Worm (Caenorhabditis elegans) whole organism, early embryonic: ENCODE results near the gene vha-2.

Experiments used
- B0310.2 ChIP-seq: sonication (generic microtip); optimal IDR thresholded peaks from 2 replicates; lab custom pipeline; 2016; ENCODE audit warnings: mild to moderate bottlenecking, missing genetic modification characterization, missing compliant biosample characterization
- F13C5.2 ChIP-seq: sonication (generic microtip); optimal IDR thresholded peaks from 2 replicates; lab custom pipeline; 2017; ENCODE audit warnings: mild to moderate bottlenecking, missing genetic modification characterization, inconsistent platforms, missing compliant biosample characterization
- aly-1 ChIP-seq: sonication (generic microtip); optimal IDR thresholded peaks from 2 replicates; lab custom pipeline; 2016; ENCODE audit warnings: missing genetic modification characterization, missing compliant biosample characterization
- ama-1 ChIP-seq: fragments of 150-350 bp; optimal IDR thresholded peaks from 2 replicates; lab custom pipeline; 2014
- ceh-13 ChIP-seq: fragments of 200-800 bp; sonication (Bioruptor generic); optimal IDR thresholded peaks from 2 replicates; lab custom pipeline; 2018; ENCODE audit warnings: mild to moderate bottlenecking, missing genetic modification characterization, missing compliant biosample characterization
- ceh-36 ChIP-seq: sonication (generic microtip); optimal IDR thresholded peaks from 2 replicates; lab custom pipeline; 2016; ENCODE audit warnings: missing genetic modification characterization, inconsistent platforms, missing compliant biosample characterization
- ets-7 ChIP-seq: sonication (generic microtip); optimal IDR thresholded peaks from 2 replicates; lab custom pipeline; 2016; ENCODE audit warnings: missing genotype, missing genetic modification characterization, missing compliant biosample characterization
- flt-1 ChIP-seq: fragments of 200-800 bp; sonication (Bioruptor generic); IDR thresholded peaks from 2 replicates; pipeline ENCODE4 v1.3.6; 2022; ENCODE audit warnings: missing genetic modification characterization, missing compliant biosample characterization
- hmbx-1 ChIP-seq: sonication (generic microtip); optimal IDR thresholded peaks from 2 replicates; lab custom pipeline; 2016; ENCODE audit warnings: mild to moderate bottlenecking, missing genetic modification characterization, missing compliant biosample characterization
- hmg-4 ChIP-seq: fragments of 200-800 bp; sonication (Bioruptor generic); optimal IDR thresholded peaks from 2 replicates; lab custom pipeline; 2018; ENCODE audit warnings: mild to moderate bottlenecking, missing genetic modification characterization, missing compliant biosample characterization
- hnd-1 ChIP-seq: sonication (generic microtip); optimal IDR thresholded peaks from 2 replicates; lab custom pipeline; 2016; ENCODE audit warnings: missing genetic modification characterization, missing compliant biosample characterization
- pes-1 ChIP-seq: fragments of 200-800 bp; sonication (Bioruptor generic); IDR thresholded peaks from 2 replicates; pipeline ENCODE4 v1.3.6; 2022; ENCODE audit warnings: missing genetic modification reagents, missing genetic modification characterization, missing compliant biosample characterization
- scrt-1 ChIP-seq: fragments of 200-800 bp; sonication (Bioruptor generic); IDR thresholded peaks from 2 replicates; pipeline ENCODE4 v1.3.6; 2022; ENCODE audit warnings: missing genetic modification characterization, missing compliant biosample characterization
- sea-1 ChIP-seq: fragments of 200-800 bp; sonication (Bioruptor generic); conservative IDR thresholded peaks from 2 replicates; pipeline ENCODE4 v1.3.6; 2022; ENCODE audit warnings: missing genetic modification characterization, missing compliant biosample characterization
- tbx-11 ChIP-seq: fragments of 200-800 bp; sonication (Bioruptor generic); IDR thresholded peaks from 2 replicates; pipeline ENCODE4 v1.3.6; 2022; ENCODE audit warnings: missing genetic modification characterization, missing compliant biosample characterization
- tbx-37 ChIP-seq: fragments of 200-800 bp; sonication (Bioruptor generic); conservative IDR thresholded peaks from 2 replicates; pipeline ENCODE4 v1.3.6; 2022; ENCODE audit warnings: missing genetic modification reagents, missing genetic modification characterization, missing compliant biosample characterization
- tra-4 ChIP-seq: sonication (generic microtip); optimal IDR thresholded peaks from 2 replicates; lab custom pipeline; 2017; ENCODE audit warnings: missing genetic modification characterization, missing compliant biosample characterization

Gene vha-2

DNA sequence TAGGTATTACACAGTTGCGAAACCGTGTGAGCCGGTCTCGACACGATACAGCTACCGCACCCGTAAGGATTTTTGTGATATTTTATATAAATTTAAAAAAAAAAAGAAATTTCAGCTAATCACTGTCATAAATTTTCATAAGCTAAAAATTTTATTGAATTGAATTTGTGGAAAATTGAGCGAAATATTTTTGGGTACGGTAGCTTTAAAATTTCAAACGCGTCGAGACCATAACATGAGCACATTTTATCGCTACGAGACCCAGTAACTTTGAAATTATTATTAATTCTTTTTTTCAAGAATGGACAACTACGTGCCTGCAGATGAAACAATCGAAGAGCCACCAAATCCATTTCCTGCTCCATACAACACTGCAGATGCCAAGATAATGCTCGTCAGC lies 31.2 kb downstream of the vha-2 start, which contains the start of gene ZK632.14:
ZK632.14 (plus strand) TSS at position 301 of the 400 bp plus-strand sequence.
- TF ChIP-seq ets-7 (tag; lab: Kevin White, UChicago) (no peak), F13C5.2 (tag; lab: Kevin White, UChicago) (no peak), tra-4 (tag; lab: Kevin White, UChicago) (no peak), hmg-4 (GFP tag; lab: Kevin White, UChicago) (no peak), sea-1 (GFP tag; lab: Robert Waterston, UW) (no peak), ceh-13 (GFP tag; lab: Kevin White, UChicago) (no peak), scrt-1 (GFP tag; lab: Robert Waterston, UW) (no peak), tbx-37 (no peak), aly-1 (tag; lab: Kevin White, UChicago) (no peak), pes-1 (GFP tag; lab: Robert Waterston, UW) (no peak), B0310.2 (tag; lab: Kevin White, UChicago) (no peak), ama-1 (no peak), hmbx-1 (tag; lab: Kevin White, UChicago) (no peak), flt-1 (GFP tag; lab: Robert Waterston, UW) (no peak), ceh-36 (tag; lab: Kevin White, UChicago) (no peak), hnd-1 (tag; lab: Kevin White, UChicago) (no peak)

DNA sequence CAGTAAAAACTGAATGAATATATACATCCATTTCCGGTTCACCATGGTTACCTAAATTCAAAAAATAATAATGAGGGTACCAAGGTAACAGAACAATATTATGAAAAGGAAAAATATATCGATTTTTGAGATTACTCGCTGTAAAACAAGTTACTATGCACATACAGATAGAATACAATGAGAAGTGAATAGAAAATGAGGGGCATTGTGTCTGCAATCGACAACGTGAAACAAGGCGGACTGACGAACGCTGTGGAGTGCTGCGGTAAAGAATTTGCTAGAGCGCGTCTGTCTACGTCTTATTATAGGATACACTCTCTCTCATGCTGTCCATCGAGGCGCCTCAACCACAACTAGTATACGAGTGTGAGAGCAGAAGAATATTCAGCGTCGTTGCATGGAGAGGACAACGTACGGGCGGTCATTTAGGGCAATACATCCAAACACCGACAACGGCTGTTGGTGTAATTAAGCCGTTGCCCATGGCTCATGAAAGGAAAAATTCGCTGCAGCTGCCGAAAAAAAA lies 35.2 kb downstream of the vha-2 start, which contains the start of gene cnx-1:
cnx-1 (minus strand) TSS at position 51 of the 526 bp plus-strand sequence.
- TF ChIP-seq aly-1 (tag; lab: Kevin White, UChicago): peak; percentile 19
- peak; percentile 73 for TF ChIP-seq hmg-4 (GFP tag; lab: Kevin White, UChicago)
- TF ChIP-seq ets-7 (tag; lab: Kevin White, UChicago): no peak
- no peak for TF ChIP-seq ceh-36 (tag; lab: Kevin White, UChicago)

DNA sequence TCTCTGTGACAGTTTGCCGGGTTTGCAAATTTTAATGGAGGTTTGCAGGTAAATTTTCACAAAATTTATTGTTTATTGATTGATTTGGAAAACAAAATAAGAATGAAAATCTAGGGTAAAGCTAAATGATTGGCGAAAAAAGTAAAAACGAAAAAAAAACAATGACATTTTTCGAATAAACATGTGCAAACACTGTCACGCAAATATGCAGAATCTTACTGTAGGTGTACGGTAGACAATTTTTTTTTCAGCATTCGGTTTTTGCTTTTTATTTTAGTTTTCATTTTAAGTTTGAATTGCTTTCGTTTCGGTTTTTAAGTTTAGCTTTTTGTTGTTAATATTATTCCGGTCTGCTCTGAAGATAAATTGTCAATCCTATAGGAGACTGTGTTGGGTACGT lies 35.9 kb downstream of the vha-2 start:
- TF ChIP-seq tbx-11 (GFP tag; lab: Robert Waterston, UW) (no peak), ama-1 (no peak), tra-4 (tag; lab: Kevin White, UChicago) (no peak), sea-1 (GFP tag; lab: Robert Waterston, UW) (no peak), F13C5.2 (tag; lab: Kevin White, UChicago) (no peak), ets-7 (tag; lab: Kevin White, UChicago) (no peak), pes-1 (GFP tag; lab: Robert Waterston, UW) (no peak), hmbx-1 (tag; lab: Kevin White, UChicago) (no peak)

DNA sequence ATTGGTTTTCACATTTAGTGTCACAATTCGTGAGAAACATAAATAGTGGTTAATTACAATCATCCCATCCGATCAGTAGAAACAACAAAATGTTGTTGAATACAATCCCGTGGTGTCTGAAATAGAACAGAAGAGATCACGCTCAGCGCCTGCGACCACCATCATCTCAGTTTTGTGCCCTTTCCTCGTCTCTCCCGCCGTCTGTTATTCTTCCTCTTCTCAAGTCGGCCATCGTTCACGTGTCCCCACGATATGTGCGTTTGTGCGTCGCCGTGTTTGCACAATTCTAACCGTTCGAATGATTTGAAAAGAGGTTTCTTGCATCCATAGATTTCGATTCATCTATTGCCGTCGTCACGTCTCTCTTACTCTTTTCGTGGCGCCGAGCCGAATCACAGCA lies 36.8 kb downstream of the vha-2 start, which contains the start of gene panl-3:
panl-3 (plus strand) TSS at position 294 of the 400 bp plus-strand sequence.
- TF ChIP-seq hmbx-1 (tag; lab: Kevin White, UChicago) (no peak), tbx-37 (no peak), hmg-4 (GFP tag; lab: Kevin White, UChicago) (peak; percentile 45), aly-1 (tag; lab: Kevin White, UChicago) (peak; percentile 57), scrt-1 (GFP tag; lab: Robert Waterston, UW) (peak; percentile 65; the same call in 1 of the 2 replicates)

DNA sequence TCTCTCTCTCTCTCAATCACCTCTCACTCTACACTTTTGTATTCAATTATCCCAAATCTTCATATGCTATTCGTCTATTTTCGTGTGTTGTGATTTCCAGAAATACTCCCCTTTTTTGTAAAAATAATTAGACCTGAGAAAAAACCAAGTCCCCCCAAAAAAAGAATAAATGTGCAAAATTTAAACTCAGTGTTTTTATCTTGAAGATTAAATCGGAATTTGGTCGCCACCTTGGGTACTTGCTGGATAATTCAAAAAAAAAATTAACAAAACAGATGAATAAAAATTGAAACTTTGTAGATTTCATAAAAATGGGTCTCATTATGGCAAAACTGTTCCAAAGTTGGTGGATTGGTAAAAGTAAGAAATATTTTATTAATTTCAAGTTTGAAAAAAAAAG lies 41.0 kb downstream of the vha-2 start, which contains the start of gene arl-5:
arl-5 (plus strand) TSS at position 301 of the 400 bp plus-strand sequence.
- TF ChIP-seq ama-1 (no peak), F13C5.2 (tag; lab: Kevin White, UChicago) (no peak), sea-1 (GFP tag; lab: Robert Waterston, UW) (no peak), flt-1 (GFP tag; lab: Robert Waterston, UW) (no peak), hmg-4 (GFP tag; lab: Kevin White, UChicago) (no peak), ceh-13 (GFP tag; lab: Kevin White, UChicago) (no peak), hmbx-1 (tag; lab: Kevin White, UChicago) (no peak), tbx-11 (GFP tag; lab: Robert Waterston, UW) (no peak), tra-4 (tag; lab: Kevin White, UChicago) (no peak), ceh-36 (tag; lab: Kevin White, UChicago) (no peak)

DNA sequence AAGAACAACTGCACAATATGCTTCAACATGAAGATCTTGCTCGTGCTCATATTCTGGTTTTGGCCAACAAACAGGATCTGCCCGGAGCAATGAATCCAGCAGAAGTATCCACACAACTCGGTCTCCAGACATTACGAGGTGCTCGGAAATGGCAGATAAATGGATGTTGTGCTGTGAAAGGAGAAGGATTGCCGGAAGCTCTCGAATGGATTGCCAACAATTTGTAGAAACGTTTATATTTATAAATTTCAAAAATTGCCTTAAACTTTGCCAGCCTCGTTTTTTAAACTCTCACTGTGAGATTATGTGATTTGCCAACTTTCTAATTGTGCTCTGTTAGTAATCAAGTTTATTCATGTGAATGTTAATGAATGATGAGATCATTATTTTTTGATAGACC lies 41.8 kb downstream of the vha-2 start:
- no peak for TF ChIP-seq tbx-11 (GFP tag; lab: Robert Waterston, UW)
- no peak for TF ChIP-seq scrt-1 (GFP tag; lab: Robert Waterston, UW)
- TF ChIP-seq F13C5.2 (tag; lab: Kevin White, UChicago): no peak

DNA sequence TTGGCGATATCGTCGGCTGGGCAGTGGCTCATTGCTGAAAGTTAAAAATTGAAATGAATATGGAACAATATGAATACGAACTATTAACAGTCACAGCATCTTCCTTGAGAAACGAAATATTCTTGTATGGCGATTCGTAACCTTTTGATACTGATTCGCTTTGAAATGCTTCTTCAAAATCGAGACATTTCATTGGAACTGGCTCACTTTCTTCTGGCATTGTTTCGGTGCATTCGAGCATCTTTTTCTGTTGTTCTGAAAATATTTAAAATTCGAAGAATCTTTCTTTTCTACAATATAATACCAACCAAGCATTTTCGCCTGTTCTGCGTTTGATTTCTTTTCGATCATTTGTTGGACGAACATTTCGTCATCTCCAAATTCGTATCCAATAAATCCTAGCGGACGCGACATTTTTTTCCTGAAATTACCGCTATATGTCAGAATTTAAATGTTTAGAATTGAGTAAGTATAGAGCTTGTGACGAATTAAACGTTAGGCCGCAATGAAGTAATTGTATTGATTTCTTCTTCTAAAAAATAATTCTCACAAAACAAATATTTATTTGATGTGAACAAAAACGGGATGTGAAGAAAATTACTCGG lies 42.5 kb downstream of the vha-2 start, which contains the start of gene lin-52:
lin-52 (minus strand) TSS at position 421 of the 605 bp plus-strand sequence.
- TF ChIP-seq hmg-4 (GFP tag; lab: Kevin White, UChicago) (no peak), scrt-1 (GFP tag; lab: Robert Waterston, UW) (no peak), ama-1 (peak; percentile 64), flt-1 (GFP tag; lab: Robert Waterston, UW) (no peak), tra-4 (tag; lab: Kevin White, UChicago) (no peak)
